Worm (Caenorhabditis elegans) whole organism, late embryonic: Measurements from ENCODE around the gene C27B7.9.

ENCODE experiments used
- C38D4.7 ChIP-seq: fragments of 200-800 bp; sonication (Bioruptor generic); optimal IDR thresholded peaks from 2 replicates; lab custom pipeline; 2018; ENCODE audit warnings: mild to moderate bottlenecking, missing genetic modification characterization, moderate library complexity, missing compliant biosample characterization
- ahr-1 ChIP-seq: sonication (generic microtip); optimal IDR thresholded peaks from 2 replicates; lab custom pipeline; 2016; ENCODE audit warnings: missing genetic modification characterization, missing compliant biosample characterization
- ceh-2 ChIP-seq: sonication (generic microtip); optimal IDR thresholded peaks from 2 replicates; lab custom pipeline; 2016; ENCODE audit warnings: missing genotype, missing genetic modification characterization, missing compliant biosample characterization
- ceh-22 ChIP-seq: sonication (generic microtip); optimal IDR thresholded peaks from 2 replicates; lab custom pipeline; 2017; ENCODE audit warnings: missing biosample characterization, missing genetic modification characterization
- ceh-30 ChIP-seq: fragments of 150-350 bp; optimal IDR thresholded peaks from 2 replicates; lab custom pipeline; 2014; ENCODE audit warnings: missing biosample characterization, missing genetic modification characterization
- ceh-31 ChIP-seq: sonication (generic microtip); optimal IDR thresholded peaks from 2 replicates; lab custom pipeline; 2016; ENCODE audit warnings: missing genetic modification characterization, missing compliant biosample characterization
- ceh-34 ChIP-seq: sonication (generic microtip); optimal IDR thresholded peaks from 2 replicates; lab custom pipeline; 2016; ENCODE audit warnings: mild to moderate bottlenecking, missing genetic modification characterization, missing compliant biosample characterization
- ceh-6 ChIP-seq: fragments of 200-800 bp; sonication (Bioruptor generic); optimal IDR thresholded peaks from 2 replicates; lab custom pipeline; 2018; ENCODE audit warnings: mild to moderate bottlenecking, missing genetic modification characterization, missing compliant biosample characterization
- dmd-4 ChIP-seq: sonication (generic microtip); optimal IDR thresholded peaks from 2 replicates; lab custom pipeline; 2016; ENCODE audit warnings: borderline replicate concordance, missing genetic modification characterization, missing compliant biosample characterization
- fax-1 ChIP-seq: sonication (generic microtip); optimal IDR thresholded peaks from 2 replicates; lab custom pipeline; 2016; ENCODE audit warnings: missing genotype, missing genetic modification characterization, missing compliant biosample characterization
- hlh-13 ChIP-seq: fragments of 200-800 bp; sonication (Bioruptor generic); optimal IDR thresholded peaks from 2 replicates; lab custom pipeline; 2018; ENCODE audit warnings: mild to moderate bottlenecking, missing genetic modification characterization, missing compliant biosample characterization
- hlh-15 ChIP-seq: sonication (generic microtip); optimal IDR thresholded peaks from 2 replicates; lab custom pipeline; 2016; ENCODE audit warnings: missing genetic modification characterization, missing compliant biosample characterization
- hlh-30 ChIP-seq: sonication (generic microtip); optimal IDR thresholded peaks from 2 replicates; lab custom pipeline; 2017; ENCODE audit warnings: antibody characterized with exemption, missing genetic modification characterization, missing compliant biosample characterization; ENCODE audit not compliant: insufficient read depth
- hlh-8 ChIP-seq: sonication (generic microtip); optimal IDR thresholded peaks from 2 replicates; lab custom pipeline; 2016; ENCODE audit warnings: missing genotype, missing genetic modification characterization, missing compliant biosample characterization
- madf-2 ChIP-seq: sonication (generic microtip); optimal IDR thresholded peaks from 2 replicates; lab custom pipeline; 2017; ENCODE audit warnings: missing genetic modification characterization, missing compliant biosample characterization
- mec-3 ChIP-seq: sonication (generic microtip); optimal IDR thresholded peaks from 2 replicates; lab custom pipeline; 2016; ENCODE audit warnings: borderline replicate concordance, missing genetic modification characterization, missing compliant biosample characterization
- nfya-1 ChIP-seq: sonication (generic microtip); optimal IDR thresholded peaks from 2 replicates; lab custom pipeline; 2017; ENCODE audit warnings: missing genetic modification characterization, mild to moderate bottlenecking, missing compliant biosample characterization, antibody characterized with exemption, moderate library complexity
- nhr-11 ChIP-seq: fragments of 150-350 bp; optimal IDR thresholded peaks from 2 replicates; lab custom pipeline; 2014; ENCODE audit warnings: missing biosample characterization, missing genetic modification characterization
- npax-4 ChIP-seq: sonication (generic microtip); optimal IDR thresholded peaks from 2 replicates; lab custom pipeline; 2016; ENCODE audit warnings: missing genetic modification characterization, missing compliant biosample characterization
- pag-3 ChIP-seq: sonication (generic microtip); optimal IDR thresholded peaks from 2 replicates; lab custom pipeline; 2016; ENCODE audit warnings: missing compliant biosample characterization, missing genetic modification characterization, borderline replicate concordance
- pat-9 ChIP-seq: fragments of 200-800 bp; sonication (Bioruptor generic); optimal IDR thresholded peaks from 2 replicates; lab custom pipeline; 2018; ENCODE audit warnings: mild to moderate bottlenecking, missing genetic modification characterization, moderate library complexity, missing compliant biosample characterization
- pax-1 ChIP-seq: fragments of 150-350 bp; optimal IDR thresholded peaks from 2 replicates; lab custom pipeline; 2014; ENCODE audit warnings: missing biosample characterization, missing genetic modification characterization
- pqm-1 ChIP-seq: sonication (generic microtip); optimal IDR thresholded peaks from 2 replicates; lab custom pipeline; 2016; ENCODE audit warnings: missing genetic modification characterization, missing compliant biosample characterization
- sdc-2 ChIP-seq: sonication (generic microtip); optimal IDR thresholded peaks from 2 replicates; lab custom pipeline; 2016; ENCODE audit warnings: missing genotype, missing genetic modification characterization, missing compliant biosample characterization
- sox-2 ChIP-seq: fragments of 200-800 bp; sonication (Bioruptor generic); IDR thresholded peaks from 2 replicates; pipeline ENCODE4 v1.3.6; 2022; ENCODE audit warnings: missing genetic modification reagents, missing genetic modification characterization, missing compliant biosample characterization
- sox-4 ChIP-seq: sonication (generic microtip); optimal IDR thresholded peaks from 2 replicates; lab custom pipeline; 2017; ENCODE audit warnings: mild to moderate bottlenecking, missing genetic modification characterization, inconsistent platforms, missing compliant biosample characterization
- tbx-2 ChIP-seq: sonication (generic microtip); optimal IDR thresholded peaks from 2 replicates; lab custom pipeline; 2016; ENCODE audit warnings: missing genetic modification characterization, missing compliant biosample characterization
- tbx-7 ChIP-seq: sonication (generic microtip); optimal IDR thresholded peaks from 2 replicates; lab custom pipeline; 2016; ENCODE audit warnings: missing genotype, missing genetic modification characterization, missing compliant biosample characterization
- ttx-3 ChIP-seq: sonication (generic microtip); optimal IDR thresholded peaks from 2 replicates; lab custom pipeline; 2016; ENCODE audit warnings: missing genetic modification reagents, missing genetic modification characterization, missing compliant biosample characterization
- unc-55 ChIP-seq: sonication (generic microtip); optimal IDR thresholded peaks from 2 replicates; lab custom pipeline; 2017; ENCODE audit warnings: missing biosample characterization, missing genetic modification reagents, missing genetic modification characterization
- unc-86 ChIP-seq: sonication (generic microtip); optimal IDR thresholded peaks from 2 replicates; lab custom pipeline; 2016; ENCODE audit warnings: missing genetic modification characterization, missing compliant biosample characterization
- ztf-16 ChIP-seq: sonication (generic microtip); optimal IDR thresholded peaks from 2 replicates; lab custom pipeline; 2017; ENCODE audit warnings: missing genetic modification characterization, missing compliant biosample characterization

Gene C27B7.9

ce11 chrIV:8918790-8919189 is 2.9 kb upstream of the C27B7.9 start, which contains the start of gene rap-1:
Gene rap-1, minus strand, starts transcription at chrIV:8918890.
- TF ChIP-seq hlh-13 (GFP tag; lab: Kevin White, UChicago) (no peak), pax-1 (no peak), nfya-1 (tag; lab: Kevin White, UChicago) (no peak), pag-3 (tag; lab: Kevin White, UChicago) (no peak), tbx-7 (tag; lab: Kevin White, UChicago) (no peak), dmd-4 (no peak), C38D4.7 (GFP tag; lab: Kevin White, UChicago) (no peak), ceh-22 (tag; lab: Kevin White, UChicago) (no peak), ceh-2 (no peak)
- TF ChIP-seq, all 69 proteins: peak for 0

- TF ChIP-seq ahr-1 (tag; lab: Kevin White, UChicago) = no peak
- no peak for TF ChIP-seq ceh-31 (tag; lab: Kevin White, UChicago)
- no peak for TF ChIP-seq ceh-34 (tag; lab: Kevin White, UChicago)
- TF ChIP-seq pat-9 (tag; lab: Kevin White, UChicago) = no peak
- TF ChIP-seq hlh-8 (tag; lab: Kevin White, UChicago) = no peak
- no peak for TF ChIP-seq fax-1 (tag; lab: Kevin White, UChicago)
- TF ChIP-seq sox-2 (GFP tag; lab: Robert Waterston, UW) = no peak
- TF ChIP-seq, all 69 proteins: peak for 0
Measured at ce11 chrIV:8914187-8914586, 1.7 kb downstream of the C27B7.9 start.

ce11 chrIV:8906743-8907142 is 9.2 kb downstream of the C27B7.9 start, which contains the start of gene C27B7.7:
Gene C27B7.7, plus strand, starts transcription at chrIV:8907043.
- TF ChIP-seq unc-86 (tag; lab: Kevin White, UChicago) = no peak
- TF ChIP-seq npax-4 (tag; lab: Kevin White, UChicago) = no peak
- no peak for TF ChIP-seq madf-2 (tag; lab: Kevin White, UChicago)
- TF ChIP-seq ceh-6 (GFP tag; lab: Kevin White, UChicago) = no peak
- TF ChIP-seq nhr-11 (tag; lab: Kevin White, UChicago) = no peak
- TF ChIP-seq unc-55 (GFP tag; lab: Kevin White, UChicago) = no peak
- TF ChIP-seq pat-9 (tag; lab: Kevin White, UChicago) = no peak
- TF ChIP-seq nfya-1 (tag; lab: Kevin White, UChicago) = no peak
- TF ChIP-seq, all 69 proteins: peak for 0

ce11 chrIV:8906164-8906563 is 9.7 kb downstream of the C27B7.9 start, which contains the start of gene C27B7.6:
Gene C27B7.6, minus strand, starts transcription at chrIV:8906345.
- no peak for TF ChIP-seq sox-2 (GFP tag; lab: Robert Waterston, UW)
- TF ChIP-seq tbx-2 (tag; lab: Kevin White, UChicago) = no peak
- TF ChIP-seq unc-55 (GFP tag; lab: Kevin White, UChicago) = peak; percentile 69
- no peak for TF ChIP-seq hlh-15 (tag; lab: Kevin White, UChicago)

- TF ChIP-seq ceh-6 (GFP tag; lab: Kevin White, UChicago) (no peak), ztf-16 (no peak)
- TF ChIP-seq, all 69 proteins: peak for 0
Measured at ce11 chrIV:8901346-8901745, 14.6 kb downstream of the C27B7.9 start, which contains the start of gene C27B7.5. Gene C27B7.5, plus strand, starts transcription at chrIV:8901646.

- no peak for TF ChIP-seq mec-3
- TF ChIP-seq ceh-31 (tag; lab: Kevin White, UChicago) = peak; percentile 40
- no peak for TF ChIP-seq C38D4.7 (GFP tag; lab: Kevin White, UChicago)
- TF ChIP-seq nfya-1 (tag; lab: Kevin White, UChicago) = peak; percentile 0
- TF ChIP-seq hlh-30 = peak; percentile 55
- no peak for TF ChIP-seq sox-4
- no peak for TF ChIP-seq dmd-4
- TF ChIP-seq pax-1 = peak; percentile 46
- TF ChIP-seq ceh-30 (tag; lab: Kevin White, UChicago) = no peak
- TF ChIP-seq pqm-1 (tag; lab: Kevin White, UChicago) = no peak
- no peak for TF ChIP-seq sox-2 (GFP tag; lab: Robert Waterston, UW)
- no peak for TF ChIP-seq sdc-2 (tag; lab: Kevin White, UChicago)
- TF ChIP-seq unc-55 (GFP tag; lab: Kevin White, UChicago) = peak; percentile 62
- TF ChIP-seq ttx-3 (tag; lab: Kevin White, UChicago) = no peak
Measured at ce11 chrIV:8893746-8894145, 22.2 kb downstream of the C27B7.9 start, which contains the start of gene rad-54.L2. Gene rad-54.L2, plus strand, starts transcription at chrIV:8894077.
